Fruit fly (Drosophila melanogaster) whole organism, adult: ENCODE results near the gene mei-9.

Experiments used
- CG12768 ChIP-seq: fragments of 200-800 bp; sonication (Bioruptor generic); optimal IDR thresholded peaks from 2 replicates; lab custom pipeline; 2017; ENCODE audit warnings: missing biosample characterization, missing genetic modification characterization, mild to moderate bottlenecking, moderate library complexity, missing genetic modification reagents
- Clk ChIP-seq: fragments of 200-800 bp; sonication (Bioruptor generic); optimal IDR thresholded peaks from 2 replicates; lab custom pipeline; 2017; ENCODE audit warnings: missing biosample characterization, missing genetic modification characterization
- Crg-1 ChIP-seq: fragments of 200-800 bp; sonication (Bioruptor generic); optimal IDR thresholded peaks from 2 replicates; lab custom pipeline; 2016; ENCODE audit warnings: missing biosample characterization, missing genetic modification characterization
- Hr96 ChIP-seq: fragments of 200-800 bp; sonication (Bioruptor generic); optimal IDR thresholded peaks from 2 replicates; lab custom pipeline; 2016; ENCODE audit warnings: missing biosample characterization, missing genetic modification characterization
- Mnt ChIP-seq: fragments of 200-800 bp; sonication (Bioruptor generic); optimal IDR thresholded peaks from 2 replicates; lab custom pipeline; 2016; ENCODE audit warnings: missing biosample characterization, mild to moderate bottlenecking, missing genetic modification characterization
- kay ChIP-seq: fragments of 200-800 bp; sonication (Bioruptor generic); peaks from one replicate; lab custom pipeline; 2016; ENCODE audit warnings: missing biosample characterization, missing genetic modification characterization, borderline replicate concordance

DNA sequence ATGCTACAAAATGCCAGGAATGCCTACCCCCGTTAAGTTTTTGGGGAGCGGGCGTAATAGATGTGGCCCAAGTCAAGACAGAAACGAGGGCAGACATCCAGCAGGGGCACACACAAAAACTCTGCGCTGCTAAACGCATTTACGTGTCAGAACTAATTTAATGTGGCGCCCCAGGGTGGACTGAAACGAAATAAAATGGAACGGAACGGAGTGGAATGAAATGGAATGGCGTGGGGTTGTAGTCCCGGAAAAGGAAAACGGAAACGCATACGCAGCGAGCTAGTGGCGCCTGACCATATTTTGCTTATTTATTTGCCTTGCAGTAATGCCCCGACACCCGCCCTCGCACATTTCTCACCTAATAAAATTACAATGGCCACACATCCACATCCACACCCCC, 45.1 kb downstream of the mei-9 start:
- TF ChIP-seq Clk (GFP tag; lab: Kevin White, UChicago): no peak
- TF ChIP-seq Hr96 (GFP tag; lab: Kevin White, UChicago): no peak
- no peak for TF ChIP-seq Crg-1 (GFP tag; lab: Kevin White, UChicago)
- TF ChIP-seq Mnt (GFP tag; lab: Kevin White, UChicago): no peak
- TF ChIP-seq CG12768: no peak
- no peak for TF ChIP-seq kay (GFP tag; lab: Kevin White, UChicago)
